Fruit fly (Drosophila melanogaster) whole organism, embryonic: ENCODE measurements around the gene zf30C.

Source experiments
- Abd-B ChIP-seq: fragments of 200-800 bp; sonication (Bioruptor generic); optimal IDR thresholded peaks from 2 replicates; lab custom pipeline; 2018; ENCODE audit warnings: missing biosample characterization, mild to moderate bottlenecking, missing genetic modification characterization, moderate library complexity
- Blimp-1 ChIP-seq: fragments of 200-800 bp; sonication (Bioruptor generic); optimal IDR thresholded peaks from 3 replicates; lab custom pipeline; 2018; ENCODE audit warnings: missing biosample characterization, missing genetic modification characterization, mild to moderate bottlenecking, moderate library complexity, missing genetic modification reagents
- C15 ChIP-seq: fragments of 200-800 bp; sonication (Bioruptor generic); IDR thresholded peaks from 3 replicates; pipeline ENCODE4 v1.3.6; 2022; ENCODE audit warnings: missing biosample characterization, missing genetic modification characterization
- CG10274 ChIP-seq: fragments of 200-800 bp; sonication (Bioruptor generic); optimal IDR thresholded peaks from 3 replicates; lab custom pipeline; 2017; ENCODE audit warnings: missing biosample characterization, mild to moderate bottlenecking, missing genetic modification characterization
- CG11560 ChIP-seq: fragments of 200-800 bp; sonication (Bioruptor generic); IDR thresholded peaks from 3 replicates; pipeline ENCODE4 v1.3.6; 2022; ENCODE audit warnings: missing biosample characterization, missing genetic modification characterization
- CG12391 ChIP-seq: fragments of 200-800 bp; sonication (Bioruptor generic); optimal IDR thresholded peaks from 3 replicates; lab custom pipeline; 2018; ENCODE audit warnings: missing biosample characterization, mild to moderate bottlenecking, missing genetic modification characterization, moderate library complexity
- CG17829 ChIP-seq: fragments of 200-800 bp; optimal IDR thresholded peaks from 2 replicates; lab custom pipeline; 2019; ENCODE audit warnings: missing biosample characterization, mild to moderate bottlenecking, missing genetic modification characterization, moderate library complexity
- CG2120 ChIP-seq: fragments of 200-800 bp; sonication (Bioruptor generic); optimal IDR thresholded peaks from 3 replicates; lab custom pipeline; 2016; ENCODE audit warnings: missing biosample characterization, missing genetic modification characterization
- CG3065 ChIP-seq: fragments of 200-800 bp; sonication (Bioruptor generic); optimal IDR thresholded peaks from 2 replicates; lab custom pipeline; 2016; ENCODE audit warnings: missing biosample characterization, missing genetic modification characterization
- CG31388 ChIP-seq: fragments of 200-800 bp; sonication (Bioruptor generic); optimal IDR thresholded peaks from 2 replicates; lab custom pipeline; 2016; ENCODE audit warnings: missing biosample characterization, missing genetic modification characterization
- CG3281 ChIP-seq: fragments of 200-800 bp; sonication (Bioruptor generic); optimal IDR thresholded peaks from 3 replicates; lab custom pipeline; 2017; ENCODE audit warnings: missing biosample characterization, mild to moderate bottlenecking, missing genetic modification characterization
- CG33213 ChIP-seq: fragments of 200-800 bp; sonication (Bioruptor generic); optimal IDR thresholded peaks from 3 replicates; lab custom pipeline; 2016; ENCODE audit warnings: missing biosample characterization, missing genetic modification characterization
- CG4282 ChIP-seq: fragments of 200-800 bp; sonication (Bioruptor generic); optimal IDR thresholded peaks from 2 replicates; lab custom pipeline; 2016; ENCODE audit warnings: missing biosample characterization, missing genetic modification characterization
- CG6254 ChIP-seq: fragments of 200-800 bp; sonication (Bioruptor generic); optimal IDR thresholded peaks from 3 replicates; lab custom pipeline; 2017; ENCODE audit warnings: mild to moderate bottlenecking, missing biosample characterization, missing genetic modification reagents, missing genetic modification characterization
- CG8478 ChIP-seq: fragments of >200 bp; optimal IDR thresholded peaks from 2 replicates; lab custom pipeline; 2018
- CG9437 ChIP-seq: fragments of 200-800 bp; sonication (Bioruptor generic); optimal IDR thresholded peaks from 2 replicates; lab custom pipeline; 2018; ENCODE audit warnings: missing biosample characterization, mild to moderate bottlenecking, missing genetic modification characterization
- CG9932 ChIP-seq: fragments of 200-800 bp; sonication (Bioruptor generic); IDR thresholded peaks from 2 replicates; pipeline ENCODE4 v1.3.6; 2022; ENCODE audit warnings: missing biosample characterization, missing genetic modification characterization
- Camta ChIP-seq: fragments of 200-800 bp; sonication (Bioruptor generic); optimal IDR thresholded peaks from 2 replicates; lab custom pipeline; 2016; ENCODE audit warnings: missing biosample characterization, missing genetic modification characterization
- HLH4C ChIP-seq: fragments of 200-800 bp; sonication (Bioruptor generic); IDR thresholded peaks from 3 replicates; pipeline ENCODE4 v1.3.6; 2022; ENCODE audit warnings: missing biosample characterization, missing genetic modification characterization; ENCODE audit not compliant: partially characterized antibody
- Hmx ChIP-seq: fragments of 200-800 bp; sonication (Bioruptor generic); optimal IDR thresholded peaks from 2 replicates; lab custom pipeline; 2016; ENCODE audit warnings: missing biosample characterization, missing genetic modification characterization
- Kr ChIP-seq: fragments of 200-800 bp; sonication (Bioruptor generic); optimal IDR thresholded peaks from 2 replicates; lab custom pipeline; 2017; ENCODE audit warnings: missing biosample characterization, mild to moderate bottlenecking, missing genetic modification characterization
- MBD-R2 ChIP-seq: fragments of 200-800 bp; sonication (Bioruptor generic); IDR thresholded peaks from 2 replicates; pipeline ENCODE4 v1.3.6; 2022; ENCODE audit warnings: missing biosample characterization, missing genetic modification characterization
- Optix ChIP-seq: fragments of 200-800 bp; sonication (Bioruptor generic); IDR thresholded peaks from 3 replicates; pipeline ENCODE4 v1.3.6; 2022; ENCODE audit warnings: missing biosample characterization, missing genetic modification characterization
- Sin3A ChIP-seq: fragments of >200 bp; optimal IDR thresholded peaks from 2 replicates; lab custom pipeline; 2018
- Sry-β ChIP-seq: fragments of 200-800 bp; sonication (Bioruptor generic); optimal IDR thresholded peaks from 2 replicates; lab custom pipeline; 2018; ENCODE audit warnings: missing biosample characterization, mild to moderate bottlenecking, missing genetic modification characterization, moderate library complexity
- Trl ChIP-seq, 3 experiments: fragments of >200 bp in 2 of 3; fragments of 200-800 bp in 1 of 3; sonication (Bioruptor generic) in 1 of 3; optimal IDR thresholded peaks; 2 replicates in 1 of 3; 3 replicates in 2 of 3; lab custom pipeline; 2016 to 2017; ENCODE audit warnings: missing biosample characterization in 1 of 3, missing genetic modification characterization in 1 of 3
- Usf ChIP-seq: fragments of 200-800 bp; sonication (Bioruptor generic); optimal IDR thresholded peaks from 2 replicates; lab custom pipeline; 2017; ENCODE audit warnings: missing genotype, missing biosample characterization, missing genetic modification characterization
- YL-1 ChIP-seq: fragments of 200-800 bp; sonication (Bioruptor generic); optimal IDR thresholded peaks from 3 replicates; lab custom pipeline; 2017; ENCODE audit warnings: missing biosample characterization, mild to moderate bottlenecking, missing genetic modification characterization
- ac ChIP-seq: fragments of 200-800 bp; sonication (Bioruptor generic); optimal IDR thresholded peaks from 3 replicates; lab custom pipeline; 2017; ENCODE audit warnings: missing biosample characterization, mild to moderate bottlenecking, missing genetic modification characterization
- bsh ChIP-seq, 2 experiments: fragments of 200-800 bp; sonication (Bioruptor generic); optimal IDR thresholded peaks; 2 replicates each; lab custom pipeline; 2017 to 2018; ENCODE audit warnings: mild to moderate bottlenecking in 2 of 2, missing biosample characterization in 2 of 2, missing genetic modification characterization in 2 of 2, moderate library complexity in 1 of 2
- btn ChIP-seq: fragments of 200-800 bp; sonication (Bioruptor generic); optimal IDR thresholded peaks from 2 replicates; lab custom pipeline; 2016; ENCODE audit warnings: missing biosample characterization, missing genetic modification characterization
- chn ChIP-seq: fragments of 200-800 bp; sonication (Bioruptor generic); optimal IDR thresholded peaks from 2 replicates; lab custom pipeline; 2016; ENCODE audit warnings: missing biosample characterization, missing genetic modification characterization
- en ChIP-seq: fragments of 200-800 bp; sonication (Bioruptor generic); optimal IDR thresholded peaks from 2 replicates; lab custom pipeline; 2016; ENCODE audit warnings: missing biosample characterization, missing genetic modification characterization
- gfzf ChIP-seq: fragments of 200-800 bp; sonication (Bioruptor generic); optimal IDR thresholded peaks from 2 replicates; lab custom pipeline; 2016; ENCODE audit warnings: missing biosample characterization, mild to moderate bottlenecking, missing genetic modification characterization, moderate library complexity
- ind ChIP-seq: fragments of 200-800 bp; sonication (Bioruptor generic); optimal IDR thresholded peaks from 3 replicates; lab custom pipeline; 2016; ENCODE audit warnings: missing biosample characterization, missing genetic modification characterization
- lilli ChIP-seq: fragments of 200-800 bp; sonication (Bioruptor generic); optimal IDR thresholded peaks from 3 replicates; lab custom pipeline; 2016; ENCODE audit warnings: missing biosample characterization, missing genetic modification characterization
- luna ChIP-seq: fragments of 200-800 bp; sonication (Bioruptor generic); optimal IDR thresholded peaks from 2 replicates; lab custom pipeline; 2016; ENCODE audit warnings: missing biosample characterization, missing genetic modification characterization
- nau ChIP-seq: fragments of 200-800 bp; sonication (Bioruptor generic); optimal IDR thresholded peaks from 3 replicates; lab custom pipeline; 2017; ENCODE audit warnings: missing biosample characterization, mild to moderate bottlenecking, missing genetic modification characterization, missing genetic modification reagents
- nmo ChIP-seq: fragments of 200-800 bp; sonication (Bioruptor generic); optimal IDR thresholded peaks from 2 replicates; lab custom pipeline; 2018; ENCODE audit warnings: missing biosample characterization, mild to moderate bottlenecking, missing genetic modification characterization, moderate library complexity
- p53 ChIP-seq: fragments of 200-800 bp; sonication (Bioruptor generic); optimal IDR thresholded peaks from 2 replicates; lab custom pipeline; 2016; ENCODE audit warnings: missing biosample characterization, missing genetic modification characterization
- pfk ChIP-seq: fragments of 200-800 bp; sonication (Bioruptor generic); optimal IDR thresholded peaks from 2 replicates; lab custom pipeline; 2018; ENCODE audit warnings: missing biosample characterization, mild to moderate bottlenecking, missing genetic modification characterization, moderate library complexity
- ranshi ChIP-seq: fragments of 200-800 bp; sonication (Bioruptor generic); IDR thresholded peaks from 2 replicates; pipeline ENCODE4 v1.3.6; 2022; ENCODE audit warnings: missing biosample characterization, missing genetic modification characterization
- repo ChIP-seq: fragments of 200-800 bp; sonication (Bioruptor generic); optimal IDR thresholded peaks from 2 replicates; lab custom pipeline; 2016; ENCODE audit warnings: missing biosample characterization, missing genetic modification characterization
- schlank ChIP-seq: fragments of 200-800 bp; sonication (Bioruptor generic); optimal IDR thresholded peaks from 2 replicates; lab custom pipeline; 2018; ENCODE audit warnings: missing biosample characterization, mild to moderate bottlenecking, missing genetic modification characterization
- sima ChIP-seq: fragments of 200-800 bp; sonication (Bioruptor generic); optimal IDR thresholded peaks from 2 replicates; lab custom pipeline; 2016; ENCODE audit warnings: missing biosample characterization, missing genetic modification characterization
- stc ChIP-seq: fragments of 200-800 bp; sonication (Bioruptor generic); IDR thresholded peaks from 2 replicates; pipeline ENCODE4 v1.3.6; 2022; ENCODE audit warnings: missing biosample characterization, missing genetic modification characterization
- tin ChIP-seq: fragments of 200-800 bp; sonication (Bioruptor generic); optimal IDR thresholded peaks from 3 replicates; lab custom pipeline; 2016; ENCODE audit warnings: missing biosample characterization, missing genetic modification characterization
- tll ChIP-seq, 2 experiments: fragments of 200-800 bp in 1 of 2; fragments of >200 bp in 1 of 2; sonication (Bioruptor generic) in 1 of 2; optimal IDR thresholded peaks; 2 replicates each; lab custom pipeline; 2017 to 2019; ENCODE audit warnings: missing biosample characterization in 2 of 2, missing genetic modification characterization in 2 of 2, mild to moderate bottlenecking in 1 of 2, moderate library complexity in 1 of 2
- tup ChIP-seq: fragments of 200-800 bp; sonication (Bioruptor generic); optimal IDR thresholded peaks from 2 replicates; lab custom pipeline; 2016; ENCODE audit warnings: missing biosample characterization, mild to moderate bottlenecking, missing genetic modification characterization, moderate library complexity

Gene zf30C

dm6 chr2L:9757990-9758814 is at the start of gene zf30C (continued):
- TF ChIP-seq Sry-β (GFP tag; lab: Kevin White, UChicago) (peak; percentile 28), CG3065 (peak; percentile 55), repo (peak; percentile 91), Abd-B (GFP tag; lab: Kevin White, UChicago) (peak; percentile 73), HLH4C (GFP tag; lab: Robert Waterston, UW) (peak; percentile 57; the same call in 1 of the 3 replicates), C15 (GFP tag; lab: Robert Waterston, UW) (peak; percentile 67; the same call in 1 of the 3 replicates), MBD-R2 (GFP tag; lab: Robert Waterston, UW) (peak; percentile 76), CG10274 (peak; percentile 66), CG33213 (GFP tag; lab: Kevin White, UChicago) (peak; percentile 84), en (peak; percentile 74), Sin3A (peak; percentile 78), luna (GFP tag; lab: Kevin White, UChicago) (peak; percentile 87), tup (GFP tag; lab: Kevin White, UChicago) (peak; percentile 79), tin (GFP tag; lab: Kevin White, UChicago) (peak; percentile 92), CG3281 (GFP tag; lab: Kevin White, UChicago) (peak; percentile 77), Optix (GFP tag; lab: Robert Waterston, UW) (peak; percentile 80), tll (GFP tag; optimal IDR thresholded peaks at IDR 0.05; lab: Kevin White, UChicago) (no peak), bsh (GFP tag; optimal IDR thresholded peaks at IDR 0.05; lab: Kevin White, UChicago) (peak; percentile 7 to 77), Trl (optimal IDR thresholded peaks at IDR 0.05; lab: Kevin White, UChicago) (peak; percentile 43 to 49), Trl (GFP tag; optimal IDR thresholded peaks at IDR 0.05; lab: Kevin White, UChicago) (peak; percentile 95), CG11560 (tag; lab: Robert Waterston, UW) (peak; percentile 54; the same call in 1 of the 3 replicates), chn (GFP tag; lab: Kevin White, UChicago) (peak; percentile 95), CG31388 (peak; percentile 73), CG9437 (GFP tag; lab: Kevin White, UChicago) (peak; percentile 57), CG4282 (GFP tag; lab: Kevin White, UChicago) (peak; percentile 83), CG17829 (tag; lab: Kevin White, UChicago) (peak; percentile 82), Usf (peak; percentile 61), pfk (peak; percentile 20), CG12391 (tag; lab: Kevin White, UChicago) (peak; percentile 79), Camta (GFP tag; lab: Kevin White, UChicago) (peak; percentile 84), YL-1 (GFP tag; lab: Kevin White, UChicago) (peak; percentile 64), ac (GFP tag; lab: Kevin White, UChicago) (no peak), stc (GFP tag; lab: Robert Waterston, UW) (peak; percentile 76), CG8478 (lab: Kevin White, UChicago) (no peak), nau (GFP tag; lab: Kevin White, UChicago) (no peak), sima (GFP tag; lab: Kevin White, UChicago) (peak; percentile 27), Hmx (GFP tag; lab: Kevin White, UChicago) (peak; percentile 67), Kr (GFP tag; lab: Kevin White, UChicago) (no peak), schlank (tag; lab: Kevin White, UChicago) (peak; percentile 78), CG6254 (GFP tag; lab: Kevin White, UChicago) (peak; percentile 59), btn (peak; percentile 16), CG9932 (GFP tag; lab: Robert Waterston, UW) (peak; percentile 94), Blimp-1 (GFP tag; lab: Kevin White, UChicago) (peak; percentile 68), ranshi (GFP tag; lab: Robert Waterston, UW) (peak; percentile 84), ind (GFP tag; lab: Kevin White, UChicago) (peak; percentile 93), p53 (GFP tag; lab: Kevin White, UChicago) (peak; percentile 77), gfzf (GFP tag; lab: Kevin White, UChicago) (peak; percentile 22), CG2120 (GFP tag; lab: Kevin White, UChicago) (peak; percentile 96), nmo (GFP tag; lab: Kevin White, UChicago) (peak; percentile 65), lilli (peak; percentile 97)
